Worm (Caenorhabditis elegans): ENCODE results near the gene Y57G7A.1.
"Not testable (repeated sequence)": the region's sequence is repeated elsewhere in the genome, so short reads cannot be mapped to it uniquely, and the experiment has no call there.

Y57G7A.1 gene

DNA sequence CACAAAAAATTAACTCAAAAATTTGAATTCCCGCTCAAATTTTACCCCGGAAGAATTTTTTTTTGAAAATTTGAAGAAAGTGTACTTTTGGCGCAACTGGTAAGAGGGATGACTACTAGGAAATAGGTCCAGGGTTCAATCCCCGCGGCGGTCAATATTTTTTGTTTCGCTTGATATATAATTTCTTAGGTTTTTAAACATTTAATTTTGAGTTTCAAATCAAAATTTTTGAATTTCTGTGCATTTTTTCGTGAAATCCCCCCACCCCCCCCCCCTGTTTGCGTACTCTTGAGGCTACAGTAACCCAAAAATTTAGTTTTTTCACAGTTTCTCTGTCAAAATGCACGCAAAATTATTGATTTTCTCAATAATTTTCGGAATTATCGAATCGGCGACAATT is at the start of gene Y57G7A.1:
Gene Y57G7A.1 (plus strand): TSS at position 301 of the 400 bp plus-strand sequence.
- no peak for TF ChIP-seq W03F9.2 (tag; optimal IDR thresholded peaks at IDR 0.05)
- no peak for TF ChIP-seq him-1 (tag; optimal IDR thresholded peaks at IDR 0.05)
- TF ChIP-seq dao-5 (tag; optimal IDR thresholded peaks at IDR 0.05) = no peak

DNA sequence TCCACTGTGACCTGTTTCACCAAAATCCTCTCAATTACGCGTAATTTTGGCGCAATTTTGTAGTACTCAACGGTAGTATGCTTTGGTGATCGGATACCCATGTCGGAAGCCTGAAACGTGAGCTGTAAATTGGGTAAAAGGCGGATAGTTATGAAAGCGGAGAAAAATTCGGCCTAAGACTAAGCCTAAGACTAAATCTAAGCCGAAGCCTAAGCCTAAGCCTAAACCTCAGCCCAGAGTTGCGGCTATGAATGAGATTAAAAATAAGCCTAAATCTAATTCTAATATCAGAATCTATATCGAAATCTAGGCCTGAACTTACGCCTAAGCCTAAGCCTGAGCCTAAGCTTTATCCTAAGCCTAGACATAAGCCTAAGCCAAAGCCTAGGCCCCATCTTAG is 46.0 kb upstream of the Y57G7A.1 start, which contains the start of gene lin-42:
Gene lin-42 (minus strand): TSS at position 101 of the 400 bp plus-strand sequence.
- TF ChIP-seq dao-5 (tag; optimal IDR thresholded peaks at IDR 0.05) (no peak), him-1 (tag; optimal IDR thresholded peaks at IDR 0.05) (no peak), W03F9.2 (tag; optimal IDR thresholded peaks at IDR 0.05) (no peak)

DNA sequence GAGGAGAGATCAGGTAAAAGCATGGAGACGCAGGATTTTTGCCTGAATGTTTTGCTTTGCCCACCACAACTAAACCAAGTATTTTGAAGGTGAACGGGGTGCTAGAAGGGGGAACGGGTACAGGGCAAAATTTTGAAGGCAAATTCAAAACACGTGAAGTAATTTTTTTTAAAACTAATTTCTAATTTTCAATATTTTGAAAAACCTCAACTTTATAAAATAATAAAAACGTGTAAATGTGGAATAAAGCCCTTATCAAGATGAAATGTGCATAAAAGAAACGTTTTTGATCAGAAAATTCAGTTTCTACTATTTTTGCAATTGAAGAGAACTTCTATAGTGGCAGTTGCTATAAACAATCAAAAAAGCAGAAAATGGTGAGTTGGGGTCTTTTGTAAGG is 42.6 kb upstream of the Y57G7A.1 start, which contains the start of gene clec-119:
Gene clec-119 (plus strand): TSS at position 301 of the 400 bp plus-strand sequence.
- TF ChIP-seq him-1 (tag; optimal IDR thresholded peaks at IDR 0.05) (no peak), dao-5 (tag; optimal IDR thresholded peaks at IDR 0.05) (no peak), W03F9.2 (tag; optimal IDR thresholded peaks at IDR 0.05) (no peak)

DNA sequence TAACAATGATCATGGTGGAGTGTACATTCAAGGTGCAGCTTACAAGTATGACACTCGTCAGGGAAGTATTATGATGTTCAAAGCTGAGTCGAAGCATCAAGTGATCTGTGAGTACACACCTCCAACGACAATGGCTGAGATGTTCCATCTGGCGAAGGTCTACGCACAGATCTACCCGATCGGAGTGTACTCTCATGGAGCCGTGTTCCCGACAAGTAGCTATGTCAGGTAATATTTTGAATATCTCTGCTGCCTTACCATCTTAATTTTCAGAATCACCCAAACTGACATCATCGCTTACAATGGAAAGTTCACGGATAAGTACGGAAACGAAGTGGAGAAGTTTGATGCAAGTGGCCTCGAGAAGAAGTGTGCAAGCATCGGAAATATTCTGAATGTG is 41.5 kb upstream of the Y57G7A.1 start:
- no peak for TF ChIP-seq him-1 (tag; optimal IDR thresholded peaks at IDR 0.05)
- TF ChIP-seq dao-5 (tag; optimal IDR thresholded peaks at IDR 0.05) = no peak
- no peak for TF ChIP-seq W03F9.2 (tag; optimal IDR thresholded peaks at IDR 0.05)

DNA sequence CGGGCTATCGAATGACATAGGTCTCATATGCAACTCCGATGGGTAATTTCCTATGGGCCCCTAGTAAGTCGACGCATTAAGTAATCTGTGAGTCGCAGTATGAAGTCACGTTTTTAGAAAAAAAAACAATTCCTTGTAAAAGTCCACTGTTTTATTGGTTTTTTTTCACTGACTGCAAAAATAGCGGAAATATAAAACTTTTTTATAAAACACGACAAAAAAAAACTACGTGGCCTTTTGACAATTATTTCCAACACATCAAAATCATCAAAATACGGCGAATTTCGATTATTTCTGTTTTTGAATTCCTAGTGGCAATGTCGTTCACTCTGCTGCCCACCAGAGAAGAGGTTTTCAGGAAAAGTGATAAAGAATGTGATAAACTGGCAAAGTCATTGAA is 39.6 kb upstream of the Y57G7A.1 start, which contains the start of gene clpr-2:
Gene clpr-2 (plus strand): TSS at position 301 of the 400 bp plus-strand sequence.
- TF ChIP-seq him-1 (tag; optimal IDR thresholded peaks at IDR 0.05) = no peak
- no peak for TF ChIP-seq W03F9.2 (tag; optimal IDR thresholded peaks at IDR 0.05)
- TF ChIP-seq dao-5 (tag; optimal IDR thresholded peaks at IDR 0.05) = no peak

DNA sequence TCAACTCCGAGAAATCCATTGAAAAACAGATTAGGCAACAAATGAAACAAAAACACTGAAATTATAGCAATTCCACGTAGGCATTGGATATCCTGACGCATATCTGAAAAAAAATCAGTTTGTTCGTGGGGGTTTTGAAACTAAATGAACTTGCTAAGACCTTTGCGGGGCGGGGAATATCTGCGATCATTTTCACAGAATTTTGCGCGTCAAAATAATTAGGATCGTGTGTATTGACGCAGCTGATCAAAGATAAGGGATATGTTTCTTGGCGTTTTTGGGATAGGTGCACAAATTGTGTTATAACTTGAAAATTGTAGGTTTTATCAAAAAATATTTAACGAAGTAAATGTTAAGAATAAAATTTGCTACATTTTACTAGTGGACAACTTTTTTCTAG is 31.5 kb upstream of the Y57G7A.1 start, which contains the start of gene oac-30:
Gene oac-30 (minus strand): TSS at position 101 of the 400 bp plus-strand sequence.
- TF ChIP-seq W03F9.2 (tag; optimal IDR thresholded peaks at IDR 0.05) (no peak), him-1 (tag; optimal IDR thresholded peaks at IDR 0.05) (no peak), dao-5 (tag; optimal IDR thresholded peaks at IDR 0.05) (no peak)

DNA sequence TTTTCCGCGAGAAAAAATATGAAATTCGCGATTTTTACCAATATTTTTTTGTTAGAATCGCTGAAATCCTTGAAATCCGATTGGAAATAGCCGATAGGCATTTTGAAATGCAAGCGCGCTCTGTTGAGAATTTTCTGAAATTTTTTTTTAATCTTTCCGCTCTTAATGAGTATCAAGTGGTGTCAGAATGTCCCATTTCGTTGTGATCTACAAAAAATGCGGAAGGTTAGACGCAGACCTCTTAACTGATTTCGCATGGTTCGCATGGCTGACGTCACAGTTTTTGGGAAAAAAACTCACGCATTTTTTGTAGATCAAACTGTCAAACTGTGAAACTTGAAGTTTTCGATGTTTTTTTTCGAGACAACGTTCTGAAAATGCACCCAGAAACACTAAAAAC is 26.5 kb upstream of the Y57G7A.1 start, which contains the start of gene srw-66:
Gene srw-66 (minus strand): TSS at position 101 of the 400 bp plus-strand sequence.
- TF ChIP-seq W03F9.2 (tag; optimal IDR thresholded peaks at IDR 0.05) (no peak), him-1 (tag; optimal IDR thresholded peaks at IDR 0.05) (no peak), dao-5 (tag; optimal IDR thresholded peaks at IDR 0.05) (no peak)

DNA sequence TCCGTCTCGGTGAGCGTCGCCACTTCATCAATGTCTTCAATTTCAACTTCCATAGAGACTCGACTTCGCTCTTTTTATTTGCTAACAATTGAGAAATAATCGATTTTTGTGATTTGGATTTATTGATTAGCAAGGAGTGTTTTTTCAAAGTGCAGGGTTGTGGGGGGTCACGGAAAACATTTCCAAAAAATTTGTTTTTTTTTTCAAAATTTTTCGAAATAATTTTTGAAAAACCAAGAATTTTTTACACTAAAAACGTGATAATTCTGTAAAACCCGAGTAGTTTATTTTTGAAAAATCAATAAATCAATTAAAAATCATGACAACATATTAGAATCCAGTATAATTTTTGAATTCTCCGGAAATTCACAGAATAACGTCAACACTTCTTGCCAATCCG is 22.8 kb upstream of the Y57G7A.1 start, which contains the start of gene Y57G7A.5:
Gene Y57G7A.5 (minus strand): TSS at position 101 of the 400 bp plus-strand sequence.
- TF ChIP-seq dao-5 (tag; optimal IDR thresholded peaks at IDR 0.05) (no peak), W03F9.2 (tag; optimal IDR thresholded peaks at IDR 0.05) (no peak), him-1 (tag; optimal IDR thresholded peaks at IDR 0.05) (no peak)

DNA sequence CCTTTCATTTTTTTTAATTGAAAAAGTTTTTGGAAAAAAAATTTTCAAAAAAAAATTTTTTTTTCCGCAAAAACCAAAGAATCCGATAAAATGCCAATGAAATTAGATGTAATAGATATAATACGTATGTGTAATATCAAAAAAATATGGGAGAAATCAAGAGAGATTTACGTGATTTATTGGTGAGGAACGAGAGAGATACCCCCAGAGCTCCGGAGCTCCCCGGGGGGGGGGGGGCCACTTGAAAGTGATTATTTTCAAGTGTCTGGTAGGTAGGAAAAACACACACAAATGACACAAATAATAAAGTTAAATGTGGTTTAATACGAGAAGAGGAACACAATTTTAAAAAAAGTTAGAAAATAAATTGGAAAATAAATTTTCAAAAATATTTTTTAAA is 21.5 kb upstream of the Y57G7A.1 start, which contains the start of gene Y57G7A.11:
Gene Y57G7A.11 (minus strand): TSS at position 101 of the 400 bp plus-strand sequence.
- TF ChIP-seq him-1 (tag; optimal IDR thresholded peaks at IDR 0.05) (no peak), dao-5 (tag; optimal IDR thresholded peaks at IDR 0.05) (no peak), W03F9.2 (tag; optimal IDR thresholded peaks at IDR 0.05) (no peak)

DNA sequence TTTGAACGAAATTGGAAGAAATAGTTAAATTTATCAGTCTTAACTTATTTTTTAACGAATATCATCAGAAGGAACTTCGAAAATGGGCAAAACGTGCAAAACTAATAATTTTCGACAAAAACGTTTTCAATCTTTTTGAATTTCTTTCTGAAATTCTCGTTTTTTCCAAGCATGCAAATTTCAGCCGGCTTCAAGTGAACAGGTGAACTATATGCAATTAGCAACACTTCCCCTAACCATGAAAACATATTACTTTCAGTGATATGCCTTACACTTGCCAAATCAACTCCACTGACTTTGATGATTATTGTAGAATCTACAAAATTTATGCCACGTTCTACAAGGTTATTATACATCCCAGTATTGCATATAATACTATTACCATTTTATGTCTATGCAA is 19.9 kb upstream of the Y57G7A.1 start, which contains the start of gene srz-63:
Gene srz-63 (plus strand): TSS at position 301 of the 400 bp plus-strand sequence.
- TF ChIP-seq W03F9.2, dao-5, him-1 (tag; optimal IDR thresholded peaks at IDR 0.05): not testable (repeated sequence)

DNA sequence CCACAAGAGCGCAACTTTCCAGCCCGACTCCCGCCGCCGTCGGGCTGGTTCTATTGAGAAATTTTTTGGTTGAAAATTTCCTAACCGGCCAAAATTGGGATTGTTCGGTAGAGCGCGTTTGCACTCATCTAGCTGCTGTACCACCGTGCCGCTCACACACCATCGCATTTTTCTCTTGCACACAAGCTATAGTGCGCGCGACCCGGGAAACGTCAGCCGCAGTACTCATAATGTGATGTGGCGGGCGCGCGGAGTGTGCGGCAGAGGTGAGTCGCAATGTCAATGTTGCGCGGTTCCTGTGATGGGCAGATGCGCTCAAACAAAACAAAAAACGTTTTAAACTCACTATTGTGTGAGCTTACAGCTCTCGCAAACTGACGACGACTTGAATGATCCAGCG is 13.3 kb upstream of the Y57G7A.1 start:
- TF ChIP-seq him-1 (tag; optimal IDR thresholded peaks at IDR 0.05) (no peak), W03F9.2 (tag; optimal IDR thresholded peaks at IDR 0.05) (no peak)

DNA sequence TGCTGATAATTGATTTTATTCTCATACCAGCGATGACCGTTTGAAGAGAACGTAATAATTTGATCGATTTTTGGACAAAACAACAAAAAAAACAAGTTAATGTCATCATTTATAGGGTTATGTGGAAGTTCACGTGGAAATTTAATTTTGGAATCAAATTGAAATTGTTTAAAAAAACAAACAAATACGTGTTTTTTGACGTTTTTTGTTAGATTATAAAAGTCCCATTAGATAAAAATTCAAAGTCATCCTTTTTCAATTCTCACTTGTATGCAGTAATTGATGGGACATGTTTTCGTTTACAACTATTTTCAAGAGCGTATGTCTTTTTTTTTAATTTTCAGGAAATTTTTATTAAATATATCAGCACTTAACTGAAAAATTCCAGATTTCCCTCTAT is 12.8 kb upstream of the Y57G7A.1 start, which contains the start of the genes Y57G7A.6 and Y57G7A.3:
Gene Y57G7A.6 (minus strand): TSS at position 101 of the 400 bp plus-strand sequence.
Gene Y57G7A.3 (plus strand): TSS at position 269 of the 400 bp plus-strand sequence.
- no peak for TF ChIP-seq him-1 (tag; optimal IDR thresholded peaks at IDR 0.05)
- no peak for TF ChIP-seq W03F9.2 (tag; optimal IDR thresholded peaks at IDR 0.05)
- no peak for TF ChIP-seq dao-5 (tag; optimal IDR thresholded peaks at IDR 0.05)

DNA sequence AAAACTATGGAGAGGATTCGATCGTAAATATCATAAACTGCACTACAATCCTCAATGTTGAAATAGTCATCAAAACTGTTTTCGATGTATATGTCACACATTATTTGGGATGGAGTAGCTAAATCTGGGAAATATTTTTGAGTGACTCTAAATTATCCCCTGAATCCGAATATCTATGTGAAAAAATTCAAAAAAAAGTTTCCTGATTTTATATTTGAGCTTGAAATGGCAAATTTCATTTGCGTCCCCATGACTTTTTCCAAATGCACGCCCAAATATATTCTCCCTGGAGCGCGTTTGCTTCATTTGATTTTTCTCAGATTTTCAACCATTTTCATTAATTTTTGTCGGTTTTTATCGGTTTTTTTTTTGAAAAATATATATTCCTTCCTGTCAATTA is 5.1 kb upstream of the Y57G7A.1 start, which contains the start of gene srz-64:
Gene srz-64 (minus strand): TSS at position 101 of the 400 bp plus-strand sequence.
- TF ChIP-seq him-1 (tag; optimal IDR thresholded peaks at IDR 0.05) (no peak), dao-5 (tag; optimal IDR thresholded peaks at IDR 0.05) (no peak), W03F9.2 (tag; optimal IDR thresholded peaks at IDR 0.05) (no peak)

DNA sequence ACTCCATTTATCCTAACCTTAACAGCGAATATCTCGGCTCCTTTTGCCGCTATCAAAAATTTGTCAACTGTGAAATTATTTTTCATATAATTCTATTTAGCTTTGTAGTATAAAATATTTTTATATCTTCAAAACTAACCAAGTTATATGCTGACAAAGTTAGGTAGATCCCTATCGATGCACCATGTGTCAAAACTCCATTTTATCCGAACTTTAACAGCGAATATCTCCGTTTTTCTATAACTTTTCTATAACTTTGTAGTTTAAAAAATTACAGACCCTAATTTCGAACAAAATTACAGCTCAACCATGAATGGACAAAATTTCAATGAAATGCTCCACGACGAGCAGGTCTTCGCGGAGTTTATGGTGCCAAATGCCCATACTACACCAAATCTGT is 2.5 kb upstream of the Y57G7A.1 start, which contains the start of gene Y57G7A.2:
Gene Y57G7A.2 (plus strand): TSS at position 301 of the 400 bp plus-strand sequence.
- TF ChIP-seq him-1 (tag; optimal IDR thresholded peaks at IDR 0.05) (no peak), dao-5 (tag; optimal IDR thresholded peaks at IDR 0.05) (no peak), W03F9.2 (tag; optimal IDR thresholded peaks at IDR 0.05) (no peak)

Data from whole organism, L4/young adult.